Fruit fly (Drosophila melanogaster): ENCODE data around the gene Leash.

dm6 chr3R:10884031-10884677 lies 1.2 kb upstream of the Leash start:
- TF ChIP-seq Hr78 (GFP tag; optimal IDR thresholded peaks at IDR 0.05) (no peak), Myc (optimal IDR thresholded peaks at IDR 0.05) (no peak), CrebA (GFP tag; optimal IDR thresholded peaks at IDR 0.05; ENCODE audit: borderline replicate concordance) (no peak), usp (GFP tag; optimal IDR thresholded peaks at IDR 0.05) (no peak), h (GFP tag; optimal IDR thresholded peaks at IDR 0.05) (peak; percentile 18), br (GFP tag; optimal IDR thresholded peaks at IDR 0.05) (no peak), sv (GFP tag; optimal IDR thresholded peaks at IDR 0.05) (peak; percentile 0), OdsH (GFP tag; optimal IDR thresholded peaks at IDR 0.05) (no peak), GATAd (GFP tag; optimal IDR thresholded peaks at IDR 0.05) (no peak), sage (GFP tag; optimal IDR thresholded peaks at IDR 0.05) (no peak)
